Fruit fly (Drosophila melanogaster) whole organism, embryonic: ENCODE measurements around the gene Kpc1.

Experiments
- Adf1 ChIP-seq: fragments of 200-800 bp; sonication (Bioruptor generic); IDR thresholded peaks from 2 replicates; pipeline ENCODE4 v1.3.6; 2022; ENCODE audit warnings: missing biosample characterization, missing genetic modification characterization
- B-H2 ChIP-seq: fragments of 200-800 bp; sonication (Bioruptor generic); optimal IDR thresholded peaks from 2 replicates; lab custom pipeline; 2018; ENCODE audit warnings: missing biosample characterization, mild to moderate bottlenecking, missing genetic modification characterization
- CG10321 ChIP-seq: fragments of 200-800 bp; sonication (Bioruptor generic); IDR thresholded peaks from 2 replicates; pipeline ENCODE4 v1.3.6; 2022; ENCODE audit warnings: missing biosample characterization, missing genetic modification characterization
- CG10654 ChIP-seq: fragments of 200-800 bp; sonication (Bioruptor generic); optimal IDR thresholded peaks from 2 replicates; lab custom pipeline; 2016; ENCODE audit warnings: missing biosample characterization, missing genetic modification characterization
- CG14441 ChIP-seq: fragments of 200-800 bp; sonication (Bioruptor generic); IDR thresholded peaks from 2 replicates; pipeline ENCODE4 v1.3.6; 2022; ENCODE audit warnings: missing biosample characterization, missing genetic modification characterization
- CG1529 ChIP-seq: fragments of 200-800 bp; sonication (Bioruptor generic); optimal IDR thresholded peaks from 3 replicates; lab custom pipeline; 2018; ENCODE audit warnings: missing biosample characterization, missing genetic modification characterization
- CG16863 ChIP-seq: fragments of 200-800 bp; sonication (Bioruptor generic); optimal IDR thresholded peaks from 3 replicates; lab custom pipeline; 2016; ENCODE audit warnings: missing biosample characterization, missing genetic modification characterization
- CG17612 ChIP-seq: fragments of 200-800 bp; sonication (Bioruptor generic); IDR thresholded peaks from 2 replicates; pipeline ENCODE4 v1.3.6; 2022; ENCODE audit warnings: missing biosample characterization, missing genetic modification characterization
- CG17912 ChIP-seq: fragments of 200-800 bp; sonication (Bioruptor generic); optimal IDR thresholded peaks from 2 replicates; lab custom pipeline; 2018; ENCODE audit warnings: missing biosample characterization, mild to moderate bottlenecking, missing genetic modification characterization
- CG18476 ChIP-seq: fragments of 200-800 bp; sonication (Bioruptor generic); optimal IDR thresholded peaks from 2 replicates; lab custom pipeline; 2016; ENCODE audit warnings: missing biosample characterization, mild to moderate bottlenecking, missing genetic modification characterization
- CG2120 ChIP-seq: fragments of 200-800 bp; sonication (Bioruptor generic); optimal IDR thresholded peaks from 3 replicates; lab custom pipeline; 2016; ENCODE audit warnings: missing biosample characterization, missing genetic modification characterization
- CG2199 ChIP-seq: fragments of 200-800 bp; sonication (Bioruptor generic); IDR thresholded peaks from 3 replicates; pipeline ENCODE4 v1.3.6; 2022; ENCODE audit warnings: missing biosample characterization, missing genetic modification characterization
- CG33213 ChIP-seq: fragments of 200-800 bp; sonication (Bioruptor generic); optimal IDR thresholded peaks from 3 replicates; lab custom pipeline; 2016; ENCODE audit warnings: missing biosample characterization, missing genetic modification characterization
- CG4360 ChIP-seq: fragments of 200-800 bp; sonication (Bioruptor generic); IDR thresholded peaks from 2 replicates; pipeline ENCODE4 v1.3.6; 2022; ENCODE audit warnings: missing biosample characterization, missing genetic modification characterization
- CG4707 ChIP-seq: fragments of 200-800 bp; sonication (Bioruptor generic); optimal IDR thresholded peaks from 2 replicates; lab custom pipeline; 2018; ENCODE audit warnings: missing biosample characterization, mild to moderate bottlenecking, missing genetic modification characterization, moderate library complexity
- CG8765 ChIP-seq: fragments of 200-800 bp; sonication (Bioruptor generic); IDR thresholded peaks from 2 replicates; pipeline ENCODE4 v1.3.6; 2022; ENCODE audit warnings: missing biosample characterization, missing genetic modification characterization
- CG8944 ChIP-seq: fragments of 200-800 bp; sonication (Bioruptor generic); optimal IDR thresholded peaks from 3 replicates; lab custom pipeline; 2016; ENCODE audit warnings: missing biosample characterization, missing genetic modification characterization
- CG9932 ChIP-seq: fragments of 200-800 bp; sonication (Bioruptor generic); IDR thresholded peaks from 2 replicates; pipeline ENCODE4 v1.3.6; 2022; ENCODE audit warnings: missing biosample characterization, missing genetic modification characterization
- CTCF ChIP-seq: fragments of 200-800 bp; sonication (Bioruptor generic); optimal IDR thresholded peaks from 2 replicates; lab custom pipeline; 2017; ENCODE audit warnings: missing biosample characterization, mild to moderate bottlenecking, missing genetic modification characterization, moderate library complexity
- Dad ChIP-seq: fragments of 200-800 bp; sonication (Bioruptor generic); optimal IDR thresholded peaks from 3 replicates; lab custom pipeline; 2016; ENCODE audit warnings: missing biosample characterization, missing genetic modification characterization
- Dp ChIP-seq: fragments of 200-800 bp; sonication (Bioruptor generic); optimal IDR thresholded peaks from 2 replicates; lab custom pipeline; 2018; ENCODE audit warnings: missing biosample characterization, mild to moderate bottlenecking, missing genetic modification characterization, moderate library complexity
- E2f2 ChIP-seq: fragments of 200-800 bp; sonication (Bioruptor generic); IDR thresholded peaks from 2 replicates; pipeline ENCODE4 v1.3.6; 2022; ENCODE audit warnings: missing biosample characterization, missing genetic modification characterization
- Ets65A ChIP-seq: fragments of 200-800 bp; sonication (Bioruptor generic); peaks from one replicate; lab custom pipeline; 2016; ENCODE audit warnings: missing biosample characterization, missing genetic modification characterization
- Ets97D ChIP-seq: fragments of 200-800 bp; sonication (Bioruptor generic); optimal IDR thresholded peaks from 3 replicates; lab custom pipeline; 2016; ENCODE audit warnings: missing biosample characterization, missing genetic modification characterization
- Kr ChIP-seq: fragments of 200-800 bp; sonication (Bioruptor generic); optimal IDR thresholded peaks from 2 replicates; lab custom pipeline; 2017; ENCODE audit warnings: missing biosample characterization, mild to moderate bottlenecking, missing genetic modification characterization
- Mad ChIP-seq: fragments of 200-800 bp; sonication (Bioruptor generic); optimal IDR thresholded peaks from 2 replicates; lab custom pipeline; 2016; ENCODE audit warnings: missing biosample characterization, missing genetic modification characterization
- Max ChIP-seq: fragments of 200-800 bp; sonication (Bioruptor generic); optimal IDR thresholded peaks from 2 replicates; lab custom pipeline; 2016; ENCODE audit warnings: missing biosample characterization, mild to moderate bottlenecking, missing genetic modification characterization
- Med ChIP-seq: fragments of 200-800 bp; sonication (Bioruptor generic); peaks from one replicate; lab custom pipeline; 2016; ENCODE audit warnings: missing biosample characterization, missing genetic modification characterization, mild to moderate bottlenecking, inconsistent platforms, moderate library complexity
- Myb ChIP-seq: fragments of 200-800 bp; sonication (Bioruptor generic); optimal IDR thresholded peaks from 2 replicates; lab custom pipeline; 2016; ENCODE audit warnings: missing biosample characterization, missing genetic modification characterization
- NFAT ChIP-seq: fragments of 200-800 bp; sonication (Bioruptor generic); IDR thresholded peaks from 2 replicates; pipeline ENCODE4 v1.3.6; 2022; ENCODE audit warnings: missing biosample characterization, missing genetic modification characterization
- Pdp1 ChIP-seq, 2 experiments: fragments of 200-800 bp; sonication (Bioruptor generic); optimal IDR thresholded peaks; 3 replicates each; lab custom pipeline; 2016; ENCODE audit warnings: missing biosample characterization in 2 of 2, missing genetic modification characterization in 2 of 2, mild to moderate bottlenecking in 1 of 2, moderate library complexity in 1 of 2
- Sox100B ChIP-seq: fragments of 200-800 bp; sonication (Bioruptor generic); optimal IDR thresholded peaks from 3 replicates; lab custom pipeline; 2018; ENCODE audit warnings: missing biosample characterization, mild to moderate bottlenecking, missing genetic modification characterization
- abd-A ChIP-seq: fragments of 200-800 bp; sonication (Bioruptor generic); optimal IDR thresholded peaks from 3 replicates; lab custom pipeline; 2019; ENCODE audit warnings: missing biosample characterization, mild to moderate bottlenecking, missing genetic modification characterization, moderate library complexity
- aop ChIP-seq: fragments of 200-800 bp; sonication (Bioruptor generic); IDR thresholded peaks from 2 replicates; pipeline ENCODE4 v1.3.6; 2022; ENCODE audit warnings: missing biosample characterization, missing genetic modification characterization
- chinmo ChIP-seq: fragments of 200-800 bp; sonication (Bioruptor generic); IDR thresholded peaks from 4 replicates; pipeline ENCODE4 v1.3.6; 2022; ENCODE audit warnings: missing biosample characterization, missing genetic modification characterization; ENCODE audit not compliant: partially characterized antibody
- chm ChIP-seq: fragments of 200-800 bp; sonication (Bioruptor generic); IDR thresholded peaks from 2 replicates; pipeline ENCODE4 v1.3.6; 2022; ENCODE audit warnings: missing biosample characterization, missing genetic modification characterization
- dm ChIP-seq: fragments of 200-800 bp; sonication (Bioruptor generic); optimal IDR thresholded peaks from 3 replicates; lab custom pipeline; 2016; ENCODE audit warnings: missing biosample characterization, missing genetic modification characterization
- dmrt99B ChIP-seq: fragments of 200-800 bp; sonication (Bioruptor generic); optimal IDR thresholded peaks from 2 replicates; lab custom pipeline; 2018; ENCODE audit warnings: missing biosample characterization, mild to moderate bottlenecking, missing genetic modification characterization, moderate library complexity
- jigr1 ChIP-seq: fragments of 200-800 bp; sonication (Bioruptor generic); IDR thresholded peaks from 3 replicates; pipeline ENCODE4 v1.3.6; 2022; ENCODE audit warnings: missing biosample characterization, missing genetic modification characterization
- lilli ChIP-seq: fragments of 200-800 bp; sonication (Bioruptor generic); optimal IDR thresholded peaks from 3 replicates; lab custom pipeline; 2016; ENCODE audit warnings: missing biosample characterization, missing genetic modification characterization
- luna ChIP-seq: fragments of 200-800 bp; sonication (Bioruptor generic); optimal IDR thresholded peaks from 2 replicates; lab custom pipeline; 2016; ENCODE audit warnings: missing biosample characterization, missing genetic modification characterization
- mam ChIP-seq: fragments of 200-800 bp; sonication (Bioruptor generic); optimal IDR thresholded peaks from 3 replicates; lab custom pipeline; 2016; ENCODE audit warnings: missing biosample characterization, missing genetic modification characterization
- pho ChIP-seq: fragments of 200-800 bp; sonication (Bioruptor generic); optimal IDR thresholded peaks from 2 replicates; lab custom pipeline; 2016; ENCODE audit warnings: missing biosample characterization, missing genetic modification characterization
- pita ChIP-seq: fragments of 200-800 bp; sonication (Bioruptor generic); optimal IDR thresholded peaks from 2 replicates; lab custom pipeline; 2017; ENCODE audit warnings: missing biosample characterization, mild to moderate bottlenecking, missing genetic modification characterization
- prd ChIP-seq, 3 experiments: fragments of >200 bp in 2 of 3; fragments of 200-800 bp in 1 of 3; sonication (Bioruptor generic) in 1 of 3; optimal IDR thresholded peaks in 2 of 3; IDR thresholded peaks in 1 of 3; 2 replicates in 2 of 3; 3 replicates in 1 of 3; pipeline versions ENCODE4 v1.3.6 to Lab custom; 2017 to 2022; ENCODE audit warnings: missing biosample characterization in 1 of 3, missing genetic modification characterization in 1 of 3
- so ChIP-seq: fragments of 200-800 bp; sonication (Bioruptor generic); IDR thresholded peaks from 3 replicates; pipeline ENCODE4 v1.3.6; 2022; ENCODE audit warnings: missing biosample characterization, missing genetic modification characterization
- sqz ChIP-seq: fragments of 200-800 bp; sonication (Bioruptor generic); optimal IDR thresholded peaks from 3 replicates; lab custom pipeline; 2018; ENCODE audit warnings: missing biosample characterization, mild to moderate bottlenecking, missing genetic modification characterization
- tll ChIP-seq, 2 experiments: fragments of 200-800 bp in 1 of 2; fragments of >200 bp in 1 of 2; sonication (Bioruptor generic) in 1 of 2; optimal IDR thresholded peaks; 2 replicates each; lab custom pipeline; 2017 to 2019; ENCODE audit warnings: missing biosample characterization in 2 of 2, missing genetic modification characterization in 2 of 2, mild to moderate bottlenecking in 1 of 2, moderate library complexity in 1 of 2
- unpg ChIP-seq: fragments of 200-800 bp; sonication (Bioruptor generic); optimal IDR thresholded peaks from 3 replicates; lab custom pipeline; 2018; ENCODE audit warnings: missing biosample characterization, mild to moderate bottlenecking, missing genetic modification characterization, moderate library complexity
- wek ChIP-seq: fragments of 200-800 bp; sonication (Bioruptor generic); optimal IDR thresholded peaks from 3 replicates; lab custom pipeline; 2018; ENCODE audit warnings: missing biosample characterization, mild to moderate bottlenecking, missing genetic modification characterization, moderate library complexity
- z ChIP-seq: fragments of 200-800 bp; sonication (Bioruptor generic); IDR thresholded peaks from 3 replicates; pipeline ENCODE4 v1.3.6; 2022; ENCODE audit warnings: missing biosample characterization, missing genetic modification characterization
- zen2 ChIP-seq: fragments of 200-800 bp; sonication (Bioruptor generic); IDR thresholded peaks from 3 replicates; pipeline ENCODE4 v1.3.6; 2022; ENCODE audit warnings: missing biosample characterization, missing genetic modification characterization; ENCODE audit not compliant: partially characterized antibody

The Kpc1 gene

DNA sequence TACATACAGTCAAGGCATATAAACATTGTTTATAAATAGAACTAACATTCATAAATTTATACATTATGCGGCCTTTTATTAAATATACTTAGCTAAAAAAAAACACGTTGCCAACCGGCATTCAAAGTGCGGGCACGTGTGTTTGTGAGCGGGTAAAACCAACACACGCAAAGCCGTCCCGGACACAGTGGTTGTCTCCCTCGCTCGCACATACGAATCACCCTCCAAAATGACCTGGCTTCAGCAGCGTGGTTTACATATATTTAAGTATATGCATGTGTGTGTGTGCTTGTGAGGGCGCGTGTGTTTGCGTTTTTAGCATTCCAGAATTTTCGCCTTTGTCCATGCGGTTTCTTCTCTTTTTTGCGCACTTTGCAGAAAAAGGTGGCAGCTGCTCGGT lies 47.4 kb upstream of the Kpc1 start (continued):
- TF ChIP-seq Adf1 (GFP tag; lab: Robert Waterston, UW) (peak; percentile 43; the same call in 1 of the 2 replicates), Myb (GFP tag; lab: Kevin White, UChicago) (no peak), Sox100B (no peak), Kr (GFP tag; lab: Kevin White, UChicago) (peak; percentile 30), pita (GFP tag; lab: Kevin White, UChicago) (no peak), CG14441 (GFP tag; lab: Robert Waterston, UW) (no peak), aop (GFP tag; lab: Robert Waterston, UW) (no peak), zen2 (GFP tag; lab: Robert Waterston, UW) (no peak), chinmo (peak; percentile 84; the same call in 3 of the 4 replicates), unpg (GFP tag; lab: Kevin White, UChicago) (no peak), CG10654 (GFP tag; lab: Kevin White, UChicago) (no peak), Dad (GFP tag; lab: Kevin White, UChicago) (no peak), Dp (GFP tag; lab: Kevin White, UChicago) (peak; percentile 6), sqz (GFP tag; lab: Kevin White, UChicago) (peak; percentile 45), Ets65A (GFP tag; lab: Kevin White, UChicago) (peak; percentile 81), Pdp1 (GFP tag; optimal IDR thresholded peaks at IDR 0.05; lab: Kevin White, UChicago) (no peak), dm (GFP tag; lab: Kevin White, UChicago) (peak; percentile 94), Ets97D (GFP tag; lab: Kevin White, UChicago) (no peak), E2f2 (0 out of 2 replicates have a peak, but pooled peaks have one; percentile 20), CG2199 (GFP tag; lab: Robert Waterston, UW) (0 out of 3 replicates have a peak, but pooled peaks have one; percentile 37), mam (no peak), CG16863 (GFP tag; lab: Kevin White, UChicago) (no peak), abd-A (tag; lab: Kevin White, UChicago) (peak; percentile 68), z (GFP tag; lab: Robert Waterston, UW) (no peak), luna (GFP tag; lab: Kevin White, UChicago) (no peak), chm (no peak), CG10321 (GFP tag; lab: Robert Waterston, UW) (peak; percentile 97), CG1529 (GFP tag; lab: Kevin White, UChicago) (no peak), prd (optimal IDR thresholded peaks at IDR 0.05; lab: Kevin White, UChicago) (no peak), prd (GFP tag; IDR thresholded peaks at IDR 0.05; lab: Robert Waterston, UW) (no peak), Med (GFP tag; lab: Kevin White, UChicago) (peak; percentile 53), CG8765 (GFP tag; lab: Robert Waterston, UW) (no peak), CG4360 (no peak), jigr1 (GFP tag; lab: Robert Waterston, UW) (no peak), so (no peak), dmrt99B (tag; lab: Kevin White, UChicago) (no peak), lilli (GFP tag; lab: Kevin White, UChicago) (peak; percentile 30), wek (no peak), CG8944 (no peak), CG4707 (GFP tag; lab: Kevin White, UChicago) (no peak), CTCF (GFP tag; lab: Kevin White, UChicago) (no peak), NFAT (GFP tag; lab: Robert Waterston, UW) (peak; percentile 63; the same call in 1 of the 2 replicates), Mad (no peak), CG2120 (no peak), Max (GFP tag; lab: Kevin White, UChicago) (peak; percentile 83), CG18476 (no peak), tll (GFP tag; optimal IDR thresholded peaks at IDR 0.05; lab: Kevin White, UChicago) (peak in 1 of 2 experiments; percentile 16), CG9932 (GFP tag; lab: Robert Waterston, UW) (peak; percentile 28; the same call in 1 of the 2 replicates), pho (no peak), B-H2 (peak; percentile 49), CG17912 (GFP tag; lab: Kevin White, UChicago) (peak; percentile 68), CG33213 (GFP tag; lab: Kevin White, UChicago) (no peak), CG17612 (no peak)
